Worm (Caenorhabditis elegans) whole organism, L2 larva: Measurements from ENCODE around the gene Y73B6A.3.

ENCODE experiments used
- C34F6.9 ChIP-seq: fragments of 150-350 bp; optimal IDR thresholded peaks from 2 replicates; lab custom pipeline; 2014; ENCODE audit warnings: missing biosample characterization, missing genetic modification characterization
- F13H6.1 ChIP-seq: sonication (generic microtip); optimal IDR thresholded peaks from 2 replicates; lab custom pipeline; 2016; ENCODE audit warnings: missing genetic modification characterization, missing compliant biosample characterization
- R02D3.7 ChIP-seq: fragments of 150-350 bp; optimal IDR thresholded peaks from 2 replicates; lab custom pipeline; 2014; ENCODE audit warnings: missing biosample characterization, missing genetic modification characterization
- Y55F3AM.14 ChIP-seq: fragments of 200-800 bp; sonication (Bioruptor generic); optimal IDR thresholded peaks from 2 replicates; lab custom pipeline; 2018; ENCODE audit warnings: mild to moderate bottlenecking, missing genetic modification characterization, missing compliant biosample characterization
- ZK546.5 ChIP-seq: sonication (generic microtip); optimal IDR thresholded peaks from 2 replicates; lab custom pipeline; 2017; ENCODE audit warnings: missing biosample characterization, missing genetic modification characterization
- alr-1 ChIP-seq: fragments of 150-350 bp; optimal IDR thresholded peaks from 2 replicates; lab custom pipeline; 2014; ENCODE audit warnings: missing biosample characterization, missing genetic modification characterization
- aly-2 ChIP-seq: fragments of 150-350 bp; optimal IDR thresholded peaks from 2 replicates; lab custom pipeline; 2014; ENCODE audit warnings: missing biosample characterization, missing genetic modification characterization
- ama-1 ChIP-seq: fragments of 150-350 bp; optimal IDR thresholded peaks from 2 replicates; lab custom pipeline; 2018; ENCODE audit warnings: inconsistent platforms
- ceh-82 ChIP-seq: fragments of 150-350 bp; optimal IDR thresholded peaks from 2 replicates; lab custom pipeline; 2014; ENCODE audit warnings: missing biosample characterization, missing genetic modification characterization
- crh-2 ChIP-seq: sonication (generic microtip); optimal IDR thresholded peaks from 2 replicates; lab custom pipeline; 2017; ENCODE audit warnings: missing biosample characterization, missing genetic modification characterization
- dmd-4 ChIP-seq: sonication (generic microtip); optimal IDR thresholded peaks from 2 replicates; lab custom pipeline; 2017; ENCODE audit warnings: missing biosample characterization, missing genetic modification characterization
- egl-27 ChIP-seq: sonication (generic microtip); optimal IDR thresholded peaks from 3 replicates; lab custom pipeline; 2017; ENCODE audit warnings: missing biosample characterization, missing genetic modification reagents, missing genetic modification characterization
- fos-1 ChIP-seq: fragments of 150-350 bp; optimal IDR thresholded peaks from 2 replicates; lab custom pipeline; 2014; ENCODE audit warnings: missing biosample characterization, missing genetic modification characterization
- lin-13 ChIP-seq: fragments of 150-350 bp; optimal IDR thresholded peaks from 2 replicates; lab custom pipeline; 2014; ENCODE audit warnings: missing biosample characterization, missing genetic modification reagents, missing genetic modification characterization
- lin-39 ChIP-seq: fragments of 150-350 bp; optimal IDR thresholded peaks from 2 replicates; lab custom pipeline; 2014; ENCODE audit warnings: missing biosample characterization, missing genetic modification reagents, missing genetic modification characterization
- lsy-2 ChIP-seq, 2 experiments: fragments of 150-350 bp in 1 of 2; sonication (generic microtip) in 1 of 2; optimal IDR thresholded peaks; 2 replicates each; lab custom pipeline; 2014 to 2017; ENCODE audit warnings: missing biosample characterization in 2 of 2, missing genetic modification characterization in 2 of 2
- mab-5 ChIP-seq: fragments of 150-350 bp; optimal IDR thresholded peaks from 2 replicates; lab custom pipeline; 2014; ENCODE audit warnings: missing biosample characterization, missing genetic modification characterization
- nhr-10 ChIP-seq: sonication (generic microtip); optimal IDR thresholded peaks from 2 replicates; lab custom pipeline; 2017; ENCODE audit warnings: missing biosample characterization, missing genetic modification characterization
- nhr-129 ChIP-seq: fragments of 150-350 bp; optimal IDR thresholded peaks from 2 replicates; lab custom pipeline; 2014; ENCODE audit warnings: missing biosample characterization, missing genetic modification characterization
- nhr-23 ChIP-seq: fragments of 150-350 bp; optimal IDR thresholded peaks from 2 replicates; lab custom pipeline; 2014; ENCODE audit warnings: missing biosample characterization, missing genetic modification reagents, missing genetic modification characterization
- nhr-25 ChIP-seq: fragments of 150-350 bp; sonication (generic microtip); optimal IDR thresholded peaks from 3 replicates; lab custom pipeline; 2014; ENCODE audit warnings: missing biosample characterization, missing genetic modification characterization
- nhr-6 ChIP-seq: fragments of 150-350 bp; optimal IDR thresholded peaks from 2 replicates; lab custom pipeline; 2014; ENCODE audit warnings: missing biosample characterization, missing genetic modification characterization
- sem-4 ChIP-seq: fragments of 150-350 bp; optimal IDR thresholded peaks from 2 replicates; lab custom pipeline; 2014; ENCODE audit warnings: missing biosample characterization, missing genetic modification reagents, missing genetic modification characterization
- skn-1 ChIP-seq: sonication (generic microtip); optimal IDR thresholded peaks from 2 replicates; lab custom pipeline; 2017; ENCODE audit warnings: missing biosample characterization, missing genetic modification characterization
- sma-3 ChIP-seq: sonication (generic microtip); optimal IDR thresholded peaks from 2 replicates; lab custom pipeline; 2016; ENCODE audit warnings: missing genetic modification reagents, missing genetic modification characterization, missing compliant biosample characterization
- sma-9 ChIP-seq, 2 experiments: fragments of 150-350 bp in 1 of 2; sonication (generic microtip) in 1 of 2; optimal IDR thresholded peaks; 2 replicates each; lab custom pipeline; 2014 to 2016; ENCODE audit warnings: missing genetic modification characterization in 2 of 2, mild to moderate bottlenecking in 1 of 2, missing biosample characterization in 1 of 2, missing compliant biosample characterization in 1 of 2, missing genetic modification reagents in 1 of 2, moderate library complexity in 1 of 2
- snpc-4 ChIP-seq: fragments of 150-350 bp; optimal IDR thresholded peaks from 2 replicates; lab custom pipeline; 2014; ENCODE audit warnings: missing biosample characterization, missing genetic modification characterization
- unc-39 ChIP-seq: fragments of 150-350 bp; optimal IDR thresholded peaks from 2 replicates; lab custom pipeline; 2014; ENCODE audit warnings: missing biosample characterization, missing genetic modification characterization
- unc-55 ChIP-seq: fragments of 150-350 bp; sonication (generic microtip); optimal IDR thresholded peaks from 3 replicates; lab custom pipeline; 2014; ENCODE audit warnings: missing biosample characterization, missing genetic modification reagents, missing genetic modification characterization
- unc-62 ChIP-seq: fragments of 150-350 bp; optimal IDR thresholded peaks from 2 replicates; lab custom pipeline; 2014; ENCODE audit warnings: missing biosample characterization, missing genetic modification reagents, missing genetic modification characterization
- zag-1 ChIP-seq: fragments of 150-350 bp; optimal IDR thresholded peaks from 2 replicates; lab custom pipeline; 2014; ENCODE audit warnings: missing biosample characterization, missing genetic modification characterization
- ztf-1 ChIP-seq: fragments of 200-800 bp; sonication (Bioruptor generic); conservative IDR thresholded peaks from 2 replicates; pipeline ENCODE4 v1.3.6; 2022; ENCODE audit warnings: missing genetic modification characterization, missing compliant biosample characterization
- ztf-11 ChIP-seq: sonication (generic microtip); optimal IDR thresholded peaks from 2 replicates; lab custom pipeline; 2017; ENCODE audit warnings: missing biosample characterization, missing genetic modification characterization
- ztf-4 ChIP-seq: fragments of 150-350 bp; optimal IDR thresholded peaks from 2 replicates; lab custom pipeline; 2014; ENCODE audit warnings: missing biosample characterization, missing genetic modification characterization

The Y73B6A.3 gene

DNA sequence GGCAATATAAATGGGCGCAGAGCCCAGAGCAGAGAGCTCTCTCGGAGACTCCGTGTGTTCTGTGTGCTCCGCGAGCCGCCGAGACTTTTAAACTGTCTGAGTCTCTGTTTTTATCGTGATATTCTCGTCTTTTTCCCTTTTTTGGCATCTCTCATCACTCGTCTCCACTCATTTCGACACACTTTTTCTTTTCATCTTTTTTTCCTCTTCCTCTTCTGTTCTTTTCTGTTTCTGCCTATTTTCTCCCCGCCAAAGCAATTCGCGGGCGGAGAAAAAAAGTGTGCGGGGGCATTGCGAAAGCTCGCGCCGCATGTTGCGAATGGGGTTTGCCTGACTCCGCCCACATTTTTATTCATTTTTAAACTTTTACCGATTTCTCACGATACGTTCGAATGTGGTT, 16.3 kb upstream of the Y73B6A.3 start (continued):
- peak; percentile 88 for TF ChIP-seq mab-5 (tag; lab: Kevin White, UChicago)
- peak; percentile 89 for TF ChIP-seq F13H6.1 (tag; lab: Kevin White, UChicago)
- TF ChIP-seq sma-3 (GFP tag; lab: Kevin White, UChicago) = peak; percentile 83
- TF ChIP-seq fos-1 (tag; lab: Kevin White, UChicago) = peak; percentile 77
- no peak for TF ChIP-seq aly-2 (tag; lab: Kevin White, UChicago)
- TF ChIP-seq nhr-23 = no peak
- TF ChIP-seq lin-13 (GFP tag; lab: Kevin White, UChicago) = peak; percentile 89
- TF ChIP-seq lin-39 = no peak
- TF ChIP-seq nhr-6 (tag; lab: Kevin White, UChicago) = peak; percentile 49
- TF ChIP-seq snpc-4 (tag; lab: Kevin White, UChicago) = peak; percentile 28
- peak; percentile 22 for TF ChIP-seq ZK546.5
- TF ChIP-seq nhr-10 (tag; lab: Kevin White, UChicago) = peak; percentile 14
- peak; percentile 82 for TF ChIP-seq skn-1 (tag; lab: Kevin White, UChicago)
- no peak for TF ChIP-seq unc-62 (GFP tag; lab: Kevin White, UChicago)
- TF ChIP-seq nhr-25 (tag; lab: Kevin White, UChicago) = peak; percentile 83
- TF ChIP-seq unc-39 (tag; lab: Kevin White, UChicago) = no peak
- no peak for TF ChIP-seq ztf-1
- peak; percentile 91 for TF ChIP-seq crh-2
- TF ChIP-seq Y55F3AM.14 (GFP tag; lab: Kevin White, UChicago) = peak; percentile 59
- peak; percentile 69 for TF ChIP-seq zag-1 (tag; lab: Kevin White, UChicago)

DNA sequence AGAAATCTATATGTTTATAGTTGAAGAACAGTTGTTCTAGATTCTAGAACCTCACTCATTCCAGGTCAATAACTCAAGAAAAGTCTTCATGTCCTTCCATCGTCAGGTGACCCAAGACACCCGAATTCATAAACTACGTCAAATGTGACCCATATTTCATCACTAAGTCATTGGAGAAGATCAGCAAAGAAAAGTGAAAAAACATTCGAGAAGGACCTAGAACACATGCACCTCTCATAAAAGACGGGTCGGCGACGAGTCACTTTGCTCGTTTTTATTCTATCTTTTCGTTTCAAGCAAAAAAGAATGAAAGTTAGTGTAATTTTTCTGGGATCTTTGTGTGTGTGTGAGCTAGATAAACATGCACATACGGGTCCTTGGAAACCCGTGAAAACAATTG, 11.1 kb upstream of the Y73B6A.3 start:
- TF ChIP-seq crh-2 = peak; percentile 25
- TF ChIP-seq mab-5 (tag; lab: Kevin White, UChicago) = peak; percentile 66
- no peak for TF ChIP-seq ztf-11
- peak; percentile 41 for TF ChIP-seq C34F6.9 (tag; lab: Kevin White, UChicago)
- no peak for TF ChIP-seq nhr-25 (tag; lab: Kevin White, UChicago)
- TF ChIP-seq R02D3.7 (tag; lab: Kevin White, UChicago) = no peak
- no peak for TF ChIP-seq fos-1 (tag; lab: Kevin White, UChicago)
- TF ChIP-seq unc-62 (GFP tag; lab: Kevin White, UChicago) = no peak
- peak; percentile 81 for TF ChIP-seq sma-9 (GFP tag; optimal IDR thresholded peaks at IDR 0.05; lab: Kevin White, UChicago)
- no peak for TF ChIP-seq sma-9 (tag; optimal IDR thresholded peaks at IDR 0.05; lab: Kevin White, UChicago)
- TF ChIP-seq alr-1 (tag; lab: Kevin White, UChicago) = no peak
- no peak for TF ChIP-seq aly-2 (tag; lab: Kevin White, UChicago)
- peak; percentile 57 for TF ChIP-seq nhr-6 (tag; lab: Kevin White, UChicago)
- TF ChIP-seq dmd-4 (tag; lab: Kevin White, UChicago) = no peak
- no peak for TF ChIP-seq ceh-82 (tag; lab: Kevin White, UChicago)
- peak; percentile 74 for TF ChIP-seq F13H6.1 (tag; lab: Kevin White, UChicago)
- TF ChIP-seq sem-4 = peak; percentile 57
- TF ChIP-seq nhr-129 (tag; lab: Kevin White, UChicago) = peak; percentile 74
- peak in 1 of 2 experiments; percentile 63 for TF ChIP-seq lsy-2 (tag; optimal IDR thresholded peaks at IDR 0.05; lab: Kevin White, UChicago)
- TF ChIP-seq ztf-4 (tag; lab: Kevin White, UChicago) = peak; percentile 68
- TF ChIP-seq snpc-4 (tag; lab: Kevin White, UChicago) = no peak
- TF ChIP-seq unc-55 = no peak

DNA sequence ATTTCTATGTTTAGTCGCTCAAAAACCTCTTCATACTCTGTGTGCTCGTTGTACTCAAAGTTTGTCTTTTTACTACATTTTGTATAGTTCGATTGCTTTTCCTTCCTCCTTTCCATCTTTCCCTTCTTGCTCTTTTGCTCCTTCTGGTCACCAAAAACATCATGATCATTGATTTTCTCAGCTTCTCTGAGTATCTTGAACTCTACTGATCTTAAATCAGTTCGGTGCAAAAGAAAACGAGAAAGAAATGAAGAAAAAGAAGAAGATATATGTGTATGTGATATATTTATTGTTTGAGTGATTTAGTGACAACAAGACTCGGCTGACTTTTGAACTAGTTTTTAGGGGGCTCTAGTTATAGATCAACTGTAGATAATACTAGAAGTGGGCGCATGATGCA, 10.0 kb upstream of the Y73B6A.3 start:
- peak; percentile 76 for TF ChIP-seq sma-9 (GFP tag; optimal IDR thresholded peaks at IDR 0.05; lab: Kevin White, UChicago)
- no peak for TF ChIP-seq sma-9 (tag; optimal IDR thresholded peaks at IDR 0.05; lab: Kevin White, UChicago)
- peak; percentile 19 for TF ChIP-seq C34F6.9 (tag; lab: Kevin White, UChicago)
- TF ChIP-seq Y55F3AM.14 (GFP tag; lab: Kevin White, UChicago) = no peak
- peak in 1 of 2 experiments; percentile 18 for TF ChIP-seq lsy-2 (tag; optimal IDR thresholded peaks at IDR 0.05; lab: Kevin White, UChicago)
- TF ChIP-seq zag-1 (tag; lab: Kevin White, UChicago) = no peak
- TF ChIP-seq F13H6.1 (tag; lab: Kevin White, UChicago) = peak; percentile 37
- no peak for TF ChIP-seq ama-1 (lab: Kevin White, UChicago)
- no peak for TF ChIP-seq unc-39 (tag; lab: Kevin White, UChicago)
- no peak for TF ChIP-seq egl-27

DNA sequence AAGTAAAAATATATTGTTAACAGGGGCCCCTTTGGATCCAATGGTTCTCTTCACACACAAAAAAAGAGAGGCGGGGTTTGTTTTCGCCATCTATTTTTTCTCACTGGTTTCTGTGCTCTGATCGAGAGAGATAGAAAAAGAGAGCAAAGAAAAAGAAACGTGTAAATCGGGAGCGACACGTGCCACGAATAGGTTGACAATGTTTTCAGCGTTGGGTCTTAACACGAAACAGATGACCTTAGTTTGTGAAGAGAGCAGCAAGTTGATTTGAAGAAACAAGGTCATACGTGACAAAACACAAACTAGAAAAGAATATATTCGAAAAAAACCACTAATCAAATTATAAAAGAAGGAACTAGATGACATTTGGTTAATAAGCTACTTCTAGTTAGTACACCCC, 8.4 kb upstream of the Y73B6A.3 start, which contains the start of gene lin-45:
TSS of gene lin-45 (minus strand) at position 82 of the 400 bp plus-strand sequence.
- TF ChIP-seq F13H6.1 (tag; lab: Kevin White, UChicago) (peak; percentile 15), aly-2 (tag; lab: Kevin White, UChicago) (no peak), unc-62 (GFP tag; lab: Kevin White, UChicago) (no peak), dmd-4 (tag; lab: Kevin White, UChicago) (no peak), sma-9 (GFP tag; optimal IDR thresholded peaks at IDR 0.05; lab: Kevin White, UChicago) (peak; percentile 28), sma-9 (tag; optimal IDR thresholded peaks at IDR 0.05; lab: Kevin White, UChicago) (no peak), C34F6.9 (tag; lab: Kevin White, UChicago) (peak; percentile 36), nhr-6 (tag; lab: Kevin White, UChicago) (no peak), nhr-129 (tag; lab: Kevin White, UChicago) (peak; percentile 69), sem-4 (no peak)
